Fruit fly (Drosophila melanogaster): ENCODE measurements around the gene GluRIIC.

The GluRIIC gene

dm6 chr2L:871419-871846 is 42.5 kb upstream of the GluRIIC start (continued):
- TF ChIP-seq Atf-2 (GFP tag; optimal IDR thresholded peaks at IDR 0.05), result no peak
- peak; percentile 74 for TF ChIP-seq CG17186 (GFP tag; optimal IDR thresholded peaks at IDR 0.05)
- TF ChIP-seq Asciz (GFP tag; optimal IDR thresholded peaks at IDR 0.05), result no peak
- TF ChIP-seq Dp (GFP tag; optimal IDR thresholded peaks at IDR 0.05), result peak; percentile 9
- no peak for TF ChIP-seq CG9876 (GFP tag; optimal IDR thresholded peaks at IDR 0.05)
- TF ChIP-seq CG12942 (GFP tag; optimal IDR thresholded peaks at IDR 0.05), result no peak
- TF ChIP-seq B-H2 (GFP tag; optimal IDR thresholded peaks at IDR 0.05), result peak; percentile 30
- no peak for TF ChIP-seq CG33213 (GFP tag; optimal IDR thresholded peaks at IDR 0.05)
- TF ChIP-seq vvl (GFP tag; IDR thresholded peaks at IDR 0.05), result no peak
- TF ChIP-seq CG11093 (GFP tag; IDR thresholded peaks at IDR 0.05), result no peak
- TF ChIP-seq br (optimal IDR thresholded peaks at IDR 0.05), result no peak
- peak; percentile 20 for TF ChIP-seq mirr (GFP tag; optimal IDR thresholded peaks at IDR 0.05)
- peak; percentile 36 for TF ChIP-seq Dip3 (GFP tag; optimal IDR thresholded peaks at IDR 0.05)
- no peak for TF ChIP-seq Blimp-1 (GFP tag; optimal IDR thresholded peaks at IDR 0.05)
- TF ChIP-seq CG30403 (GFP tag; optimal IDR thresholded peaks at IDR 0.05), result no peak
- TF ChIP-seq Abd-B (GFP tag; optimal IDR thresholded peaks at IDR 0.05), result no peak
- TF ChIP-seq Dek (tag; optimal IDR thresholded peaks at IDR 0.05), result no peak
- TF ChIP-seq grau (tag; optimal IDR thresholded peaks at IDR 0.05), result peak; percentile 7
- no peak for TF ChIP-seq trh (GFP tag; optimal IDR thresholded peaks at IDR 0.05)
- TF ChIP-seq gfzf (GFP tag; optimal IDR thresholded peaks at IDR 0.05), result peak; percentile 51
- no peak for TF ChIP-seq corto (GFP tag; optimal IDR thresholded peaks at IDR 0.05)
- TF ChIP-seq CG3163 (GFP tag; optimal IDR thresholded peaks at IDR 0.05), result peak; percentile 36
- no peak for TF ChIP-seq slp2 (GFP tag; optimal IDR thresholded peaks at IDR 0.05)
- TF ChIP-seq CG10431 (GFP tag; optimal IDR thresholded peaks at IDR 0.05), result no peak
- TF ChIP-seq CG6175 (GFP tag; IDR thresholded peaks at IDR 0.05), result no peak
- TF ChIP-seq CG14014 (GFP tag; IDR thresholded peaks at IDR 0.05), result no peak
- TF ChIP-seq Six4 (GFP tag; optimal IDR thresholded peaks at IDR 0.05), result no peak
- no peak for TF ChIP-seq az2 (GFP tag; optimal IDR thresholded peaks at IDR 0.05)
- TF ChIP-seq grn (GFP tag; optimal IDR thresholded peaks at IDR 0.05), result no peak
- TF ChIP-seq CG13624 (GFP tag; optimal IDR thresholded peaks at IDR 0.05), result peak; percentile 4
- no peak for TF ChIP-seq croc (GFP tag; conservative IDR thresholded peaks at IDR 0.05)
- no peak for TF ChIP-seq CG1602 (GFP tag; optimal IDR thresholded peaks at IDR 0.05)
- no peak for TF ChIP-seq slou (GFP tag; optimal IDR thresholded peaks at IDR 0.05)
- no peak for TF ChIP-seq Hey (tag; optimal IDR thresholded peaks at IDR 0.05)
- 0 out of 2 replicates have a peak, but pooled peaks have one; percentile 33 for TF ChIP-seq ranshi (GFP tag; IDR thresholded peaks at IDR 0.05)
- TF ChIP-seq twi (tag; optimal IDR thresholded peaks at IDR 0.05), result no peak
- no peak for TF ChIP-seq CG6683 (GFP tag; optimal IDR thresholded peaks at IDR 0.05)
- TF ChIP-seq Trl (optimal IDR thresholded peaks at IDR 0.05), result no peak
- no peak for TF ChIP-seq Trl (GFP tag; optimal IDR thresholded peaks at IDR 0.05)
- no peak for TF ChIP-seq CG2202 (tag; optimal IDR thresholded peaks at IDR 0.05)
- TF ChIP-seq Ets65A (GFP tag), result peak; percentile 87
- TF ChIP-seq CG8281 (tag; optimal IDR thresholded peaks at IDR 0.05), result no peak
- peak; percentile 30 for TF ChIP-seq ftz-f1 (GFP tag; optimal IDR thresholded peaks at IDR 0.05)
- peak; percentile 86 for TF ChIP-seq Med (GFP tag)
- TF ChIP-seq fu2 (GFP tag; optimal IDR thresholded peaks at IDR 0.05), result no peak
- TF ChIP-seq Dad (GFP tag; optimal IDR thresholded peaks at IDR 0.05), result no peak
- no peak for TF ChIP-seq nerfin-2 (GFP tag; IDR thresholded peaks at IDR 0.05; ENCODE audit: partially characterized antibody)
- TF ChIP-seq CG7372 (GFP tag; IDR thresholded peaks at IDR 0.05), result no peak
- no peak for TF ChIP-seq Ptx1 (GFP tag; IDR thresholded peaks at IDR 0.05)
- TF ChIP-seq CG31388 (GFP tag; optimal IDR thresholded peaks at IDR 0.05), result no peak
- TF ChIP-seq CG4360 (GFP tag; IDR thresholded peaks at IDR 0.05), result no peak
- TF ChIP-seq CG11695 (GFP tag; IDR thresholded peaks at IDR 0.05), result no peak
- no peak for TF ChIP-seq Doc2 (GFP tag; IDR thresholded peaks at IDR 0.05)
